Worm (Caenorhabditis elegans): ENCODE measurements around the gene B0513.4.

Gene B0513.4

DNA sequence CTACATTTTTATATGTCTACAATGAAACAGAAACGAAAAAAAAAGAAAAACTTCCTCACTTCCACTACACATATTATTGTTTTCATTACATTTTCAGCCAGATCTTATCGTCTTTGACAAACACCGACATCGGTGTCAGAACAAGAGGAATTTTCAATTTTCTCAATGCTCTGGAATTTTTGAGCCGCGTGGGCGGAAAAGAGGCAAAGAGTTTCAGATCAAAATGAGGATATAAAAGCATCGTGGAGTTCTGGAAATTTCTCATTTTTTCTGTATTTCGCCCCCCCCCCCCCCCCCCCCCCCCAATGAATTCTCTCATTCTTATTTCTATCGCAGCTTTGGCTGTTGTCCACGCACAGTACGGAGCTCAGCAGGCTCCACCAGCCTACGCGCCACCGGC, at the start of gene B0513.4:
Gene B0513.4 (plus strand): TSS at position 301 of the 400 bp plus-strand sequence.
- no peak for TF ChIP-seq unc-62 (GFP tag; optimal IDR thresholded peaks at IDR 0.05)

ce11 chrIV:13834394-13835129, 45.4 kb upstream of the B0513.4 start:
- no peak for TF ChIP-seq unc-62 (GFP tag; optimal IDR thresholded peaks at IDR 0.05)

- TF ChIP-seq unc-62 (GFP tag; optimal IDR thresholded peaks at IDR 0.05) = no peak
Measured at ce11 chrIV:13836290-13836689, 43.7 kb upstream of the B0513.4 start, which contains the start of gene H08M01.1. Gene H08M01.1 (minus strand): TSS chrIV:13836390.

DNA sequence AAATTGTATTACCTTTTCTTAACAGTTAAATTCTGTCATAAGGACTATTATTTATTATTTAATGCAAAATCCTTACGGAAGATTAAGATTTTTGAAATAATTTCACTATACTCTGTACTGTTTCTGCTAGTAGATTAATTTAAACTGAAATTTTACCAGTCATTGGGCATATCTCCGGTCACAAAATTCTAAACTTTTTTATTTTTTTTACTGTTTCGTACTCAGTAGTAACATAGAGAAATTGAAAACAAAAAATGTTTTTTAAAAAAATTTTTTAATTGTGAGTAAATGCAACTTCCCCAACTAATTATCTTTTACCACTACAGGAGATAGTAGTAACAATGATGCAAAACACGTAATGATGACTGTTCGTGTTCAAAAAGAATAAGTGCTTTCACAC, 41.7 kb upstream of the B0513.4 start:
- no peak for TF ChIP-seq unc-62 (GFP tag; optimal IDR thresholded peaks at IDR 0.05)

DNA sequence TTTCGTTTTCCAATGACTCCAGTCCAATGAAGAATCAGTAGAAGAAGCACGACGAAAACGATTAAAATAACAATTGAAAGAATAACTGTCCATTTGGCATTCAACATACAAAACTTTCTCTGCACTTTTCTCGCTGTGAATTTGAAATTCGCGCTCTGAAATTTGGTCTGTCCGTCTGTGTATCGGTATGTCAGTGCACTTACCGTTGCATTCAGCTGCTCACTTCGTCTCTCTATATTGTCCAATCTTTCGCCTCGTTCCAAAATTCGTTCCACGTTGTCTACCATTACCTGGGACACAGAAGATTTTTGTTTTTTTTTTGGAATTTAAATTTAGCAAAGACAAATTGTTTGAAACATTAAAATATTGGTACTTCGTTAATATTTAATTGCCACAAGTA, 19.5 kb upstream of the B0513.4 start:
- no peak for TF ChIP-seq unc-62 (GFP tag; optimal IDR thresholded peaks at IDR 0.05)

DNA sequence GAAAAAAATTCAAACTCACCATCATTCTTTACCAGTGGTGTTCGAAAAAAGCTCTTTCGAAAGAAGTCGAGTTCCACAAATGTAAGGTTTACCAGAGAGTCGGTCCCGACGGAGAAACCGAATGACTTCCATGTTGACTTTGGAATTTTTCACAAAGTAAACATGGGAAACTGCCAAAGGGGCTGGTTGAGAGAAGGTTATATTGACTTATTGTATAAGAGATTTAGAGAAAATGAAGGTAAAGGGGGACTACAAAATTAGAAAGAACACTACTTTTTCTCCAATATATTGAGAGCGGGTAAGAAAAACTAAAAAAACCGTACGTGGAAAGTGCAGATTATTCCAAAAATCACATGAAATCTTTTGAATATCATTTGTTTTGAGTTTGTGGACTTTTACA, 14.8 kb upstream of the B0513.4 start, which contains the start of gene vamp-8:
Gene vamp-8 (minus strand): TSS at position 25 of the 400 bp plus-strand sequence.
- TF ChIP-seq unc-62 (GFP tag; optimal IDR thresholded peaks at IDR 0.05) = no peak

- no peak for TF ChIP-seq unc-62 (GFP tag; optimal IDR thresholded peaks at IDR 0.05)
Measured at ce11 chrIV:13866754-13867153, 13.2 kb upstream of the B0513.4 start, which contains the start of gene B0513.90. Gene B0513.90 (plus strand): TSS chrIV:13867054.

ce11 chrIV:13870085-13870484, 9.9 kb upstream of the B0513.4 start:
- TF ChIP-seq unc-62 (GFP tag; optimal IDR thresholded peaks at IDR 0.05) = no peak

DNA sequence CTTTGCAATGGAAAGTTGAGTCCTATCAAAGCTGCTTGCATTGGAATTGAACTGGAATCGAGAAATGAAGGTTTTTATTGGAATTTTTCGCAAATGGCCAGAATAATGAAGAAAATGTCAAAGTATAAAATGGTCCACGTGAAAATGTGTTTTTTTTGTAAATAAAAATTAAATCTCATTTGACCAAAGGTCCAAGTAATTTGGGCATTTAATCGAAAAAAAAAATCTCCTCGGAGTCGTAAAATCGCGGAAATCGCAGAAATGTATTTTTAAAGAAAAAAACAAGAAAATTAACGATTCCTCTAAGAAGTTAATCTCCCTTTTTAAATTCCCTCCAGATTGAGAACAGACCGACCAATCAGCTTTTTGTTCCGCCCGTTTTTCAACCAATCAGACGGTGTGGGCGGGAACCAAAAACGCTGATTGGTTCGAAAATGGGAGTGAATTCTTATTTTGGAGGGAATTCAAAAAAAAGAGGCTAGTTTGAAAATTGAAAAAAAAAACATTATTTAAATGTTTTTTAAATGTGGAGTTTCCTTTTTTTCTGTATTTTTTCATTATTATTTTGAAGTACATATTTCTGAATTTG, 3.3 kb upstream of the B0513.4 start, which contains the start of gene prdh-1:
Gene prdh-1 (minus strand): TSS at position 51 of the 589 bp plus-strand sequence.
- no peak for TF ChIP-seq unc-62 (GFP tag; optimal IDR thresholded peaks at IDR 0.05)

DNA sequence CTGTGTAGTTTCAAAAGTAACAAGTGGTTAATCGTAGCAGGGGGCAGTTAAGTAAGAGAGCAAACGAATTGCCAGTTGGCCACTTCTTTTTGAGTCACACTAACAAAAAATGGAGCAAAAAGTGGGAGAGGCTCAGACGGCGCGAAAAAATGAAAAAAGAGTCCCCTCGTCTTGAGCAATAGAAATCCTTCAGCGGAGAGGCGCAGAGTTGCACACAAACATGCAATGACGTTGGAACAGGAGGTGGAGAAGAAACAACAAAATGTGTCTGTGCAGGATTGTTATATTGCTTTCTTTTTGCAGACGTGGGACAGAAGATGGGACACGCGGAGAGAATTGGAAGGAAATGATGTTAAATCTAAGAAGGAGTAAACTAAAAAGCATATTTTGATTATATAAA, 2.2 kb upstream of the B0513.4 start:
- no peak for TF ChIP-seq unc-62 (GFP tag; optimal IDR thresholded peaks at IDR 0.05)

DNA sequence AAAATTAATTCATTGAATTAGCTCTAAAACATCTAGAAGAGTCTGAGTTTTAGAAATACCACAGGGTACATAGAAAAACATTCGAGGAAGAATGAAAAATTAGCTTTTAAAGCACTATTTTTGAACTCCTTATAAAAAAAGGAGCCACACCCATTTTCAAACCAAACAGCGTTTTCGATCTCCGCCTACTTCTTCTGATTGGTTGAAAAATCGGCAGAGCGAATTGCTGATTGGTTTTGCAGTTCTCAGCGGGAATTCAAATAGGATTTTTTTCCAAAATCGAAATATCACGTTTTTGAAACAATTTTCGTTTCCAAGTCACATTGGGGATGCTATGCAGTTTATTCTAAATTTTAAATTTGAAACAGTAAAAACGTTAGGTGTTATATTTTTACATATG, 1.8 kb upstream of the B0513.4 start:
- TF ChIP-seq unc-62 (GFP tag; optimal IDR thresholded peaks at IDR 0.05) = no peak

DNA sequence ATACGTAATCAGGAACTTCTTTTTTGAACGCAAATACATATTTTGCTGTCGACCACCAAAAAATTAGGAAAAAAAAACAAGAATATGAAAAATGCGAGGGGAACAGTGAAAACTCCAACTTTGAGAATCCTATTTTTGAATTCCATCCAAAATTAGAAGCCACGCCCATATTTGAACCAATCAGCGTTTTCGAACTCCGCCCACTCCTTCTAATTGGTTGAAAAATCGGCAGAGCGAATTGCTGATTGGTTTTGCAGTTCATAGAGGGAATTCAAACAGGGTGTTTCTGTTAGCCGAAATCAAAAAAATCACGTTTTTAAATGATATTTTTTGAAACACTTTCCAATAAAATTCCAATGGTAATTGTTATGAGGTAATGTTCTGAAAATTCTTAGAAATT, 1.2 kb upstream of the B0513.4 start:
- TF ChIP-seq unc-62 (GFP tag; optimal IDR thresholded peaks at IDR 0.05) = no peak

ce11 chrIV:13880370-13880769, 419 bp downstream of the B0513.4 start:
- no peak for TF ChIP-seq unc-62 (GFP tag; optimal IDR thresholded peaks at IDR 0.05)

- no peak for TF ChIP-seq unc-62 (GFP tag; optimal IDR thresholded peaks at IDR 0.05)
Measured at ce11 chrIV:13880803-13881202, 852 bp downstream of the B0513.4 start.

- TF ChIP-seq unc-62 (GFP tag; optimal IDR thresholded peaks at IDR 0.05) = no peak
Measured at ce11 chrIV:13881754-13882275, 1.9 kb downstream of the B0513.4 start, which contains the start of gene rpl-29. Gene rpl-29 (plus strand): TSS chrIV:13882225.

ce11 chrIV:13882573-13882972, 2.6 kb downstream of the B0513.4 start, which contains the start of gene thoc-7:
Gene thoc-7 (plus strand): TSS chrIV:13882734.
- TF ChIP-seq unc-62 (GFP tag; optimal IDR thresholded peaks at IDR 0.05) = no peak

DNA sequence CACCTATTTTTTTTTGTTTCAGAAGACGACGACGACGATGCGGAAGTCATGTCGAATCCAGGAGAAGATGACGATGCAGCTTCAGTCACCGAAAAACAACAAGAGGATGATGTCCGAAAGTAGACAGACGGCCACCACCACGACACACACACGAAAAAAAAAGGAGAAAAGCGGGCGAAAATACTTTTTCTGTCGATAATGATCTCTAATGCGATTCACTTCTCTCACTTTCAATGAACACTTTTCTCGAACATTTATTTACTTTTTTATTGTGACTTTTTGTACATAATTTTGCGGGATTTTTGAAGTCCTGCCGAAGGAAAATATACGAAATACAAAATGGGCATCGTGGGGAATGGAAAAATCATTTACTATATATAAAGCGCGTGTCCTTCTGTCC, 4.0 kb downstream of the B0513.4 start:
- TF ChIP-seq unc-62 (GFP tag; optimal IDR thresholded peaks at IDR 0.05) = no peak
